Fruit fly (Drosophila melanogaster) whole organism, embryonic: ENCODE measurements around the gene Prosalpha6T.

ENCODE experiments used
- CG3726 ChIP-seq: fragments of 200-800 bp; sonication (Bioruptor generic); IDR thresholded peaks from 3 replicates; pipeline ENCODE4, ENCODE4 v1.3.6; 2022; ENCODE audit warnings: missing biosample characterization, missing genetic modification characterization
- Dip3 ChIP-seq: fragments of 200-800 bp; sonication (Bioruptor generic); optimal IDR thresholded peaks from 3 replicates; lab custom pipeline; 2016; ENCODE audit warnings: missing biosample characterization, missing genetic modification characterization
- Eip74EF ChIP-seq, 2 experiments: fragments of 200-800 bp in 1 of 2; fragments of >200 bp in 1 of 2; sonication (Bioruptor generic) in 1 of 2; optimal IDR thresholded peaks; 2 replicates each; lab custom pipeline; 2017 to 2019; ENCODE audit warnings: missing biosample characterization in 2 of 2, missing genetic modification characterization in 2 of 2, mild to moderate bottlenecking in 1 of 2, moderate library complexity in 1 of 2
- ab ChIP-seq: fragments of 200-800 bp; sonication (Bioruptor generic); optimal IDR thresholded peaks from 2 replicates; lab custom pipeline; 2016; ENCODE audit warnings: missing biosample characterization, missing genetic modification characterization
- ato ChIP-seq: fragments of 200-800 bp; sonication (Bioruptor generic); IDR thresholded peaks from 2 replicates; pipeline ENCODE4 v1.3.6; 2022; ENCODE audit warnings: missing biosample characterization, missing genetic modification characterization; ENCODE audit not compliant: partially characterized antibody
- rib ChIP-seq: fragments of 200-800 bp; sonication (Bioruptor generic); IDR thresholded peaks from 2 replicates; pipeline ENCODE4 v1.3.6; 2022; ENCODE audit warnings: missing biosample characterization, missing genetic modification characterization
- sr ChIP-seq: fragments of 200-800 bp; sonication (Bioruptor generic); IDR thresholded peaks from 3 replicates; pipeline ENCODE4 v1.3.6; 2022; ENCODE audit warnings: missing biosample characterization, missing genetic modification characterization
- trem ChIP-seq: fragments of 200-800 bp; optimal IDR thresholded peaks from 3 replicates; lab custom pipeline; 2019; ENCODE audit warnings: missing biosample characterization, mild to moderate bottlenecking, missing genetic modification characterization, moderate library complexity

- no peak for TF ChIP-seq CG3726 (GFP tag; lab: Robert Waterston, UW)
- no peak for TF ChIP-seq ab (GFP tag; lab: Kevin White, UChicago)
- TF ChIP-seq ato (GFP tag; lab: Robert Waterston, UW), result no peak
- TF ChIP-seq trem, result peak; percentile 43
- TF ChIP-seq sr (GFP tag; lab: Robert Waterston, UW), result no peak
- TF ChIP-seq rib (GFP tag; lab: Robert Waterston, UW), result no peak
- TF ChIP-seq Eip74EF (GFP tag; optimal IDR thresholded peaks at IDR 0.05; lab: Kevin White, UChicago), result no peak
- no peak for TF ChIP-seq Dip3 (GFP tag; lab: Kevin White, UChicago)
These were observed 28.8 kb upstream of the Prosalpha6T start, which contains the start of gene CG16972 for dm6 chr2L:13202960-13203436.
